Fruit fly (Drosophila melanogaster) whole organism, prepupa: ENCODE results near the gene CG1635.
A peak's percentile ranks its signal among the peaks of the same experiment; 100 is the strongest.

Source experiments
- CG10669 ChIP-seq: fragments of 200-800 bp; sonication (Bioruptor generic); optimal IDR thresholded peaks from 3 replicates; lab custom pipeline; 2018; ENCODE audit warnings: missing biosample characterization, mild to moderate bottlenecking, missing genetic modification characterization, moderate library complexity
- CG11762 ChIP-seq: fragments of 200-800 bp; sonication (Bioruptor generic); optimal IDR thresholded peaks from 3 replicates; lab custom pipeline; 2016; ENCODE audit warnings: missing biosample characterization, missing genetic modification characterization; ENCODE audit not compliant: insufficient read depth
- CG11902 ChIP-seq: fragments of 200-800 bp; sonication (Bioruptor generic); optimal IDR thresholded peaks from 3 replicates; lab custom pipeline; 2016; ENCODE audit warnings: missing biosample characterization, missing genetic modification characterization
- CG1621 ChIP-seq: fragments of 200-800 bp; sonication (Bioruptor generic); optimal IDR thresholded peaks from 3 replicates; lab custom pipeline; 2018; ENCODE audit warnings: missing biosample characterization, mild to moderate bottlenecking, missing genetic modification characterization
- CG3032 ChIP-seq: fragments of 200-800 bp; optimal IDR thresholded peaks from 2 replicates; lab custom pipeline; 2019; ENCODE audit warnings: missing biosample characterization, mild to moderate bottlenecking, missing genetic modification characterization, moderate library complexity
- CG31627 ChIP-seq: fragments of 200-800 bp; sonication (Bioruptor generic); optimal IDR thresholded peaks from 3 replicates; lab custom pipeline; 2016; ENCODE audit warnings: missing biosample characterization, missing genetic modification characterization
- CG3919 ChIP-seq: fragments of 200-800 bp; sonication (Bioruptor generic); optimal IDR thresholded peaks from 3 replicates; lab custom pipeline; 2016; ENCODE audit warnings: missing biosample characterization, missing genetic modification characterization
- CG4318 ChIP-seq: fragments of 200-800 bp; sonication (Bioruptor generic); optimal IDR thresholded peaks from 3 replicates; lab custom pipeline; 2017; ENCODE audit warnings: missing biosample characterization, mild to moderate bottlenecking, missing genetic modification characterization
- CG6163 ChIP-seq: fragments of 200-800 bp; sonication (Bioruptor generic); IDR thresholded peaks from 3 replicates; pipeline ENCODE4 v1.3.6; 2022; ENCODE audit warnings: missing biosample characterization, missing genetic modification characterization
- CG7368 ChIP-seq: fragments of 200-800 bp; sonication (Bioruptor generic); optimal IDR thresholded peaks from 3 replicates; lab custom pipeline; 2016; ENCODE audit warnings: missing biosample characterization, missing genetic modification characterization
- CG8319 ChIP-seq: fragments of 200-800 bp; sonication (Bioruptor generic); optimal IDR thresholded peaks from 3 replicates; lab custom pipeline; 2016; ENCODE audit warnings: missing biosample characterization, missing genetic modification characterization
- CG8632 ChIP-seq: fragments of 200-800 bp; sonication (Bioruptor generic); optimal IDR thresholded peaks from 3 replicates; lab custom pipeline; 2016; ENCODE audit warnings: missing biosample characterization, missing genetic modification characterization
- CG9139 ChIP-seq: fragments of 200-800 bp; sonication (Bioruptor generic); optimal IDR thresholded peaks from 3 replicates; lab custom pipeline; 2017; ENCODE audit warnings: missing biosample characterization, mild to moderate bottlenecking, missing genetic modification characterization
- Eip75B ChIP-seq: fragments of 200-800 bp; sonication (Bioruptor generic); optimal IDR thresholded peaks from 3 replicates; lab custom pipeline; 2016; ENCODE audit warnings: missing biosample characterization, missing genetic modification characterization
- Eip78C ChIP-seq: fragments of 200-800 bp; sonication (Bioruptor generic); peaks from one replicate; lab custom pipeline; 2016; ENCODE audit warnings: missing biosample characterization, missing genetic modification characterization
- Ets96B ChIP-seq: fragments of 200-800 bp; optimal IDR thresholded peaks from 2 replicates; lab custom pipeline; 2019; ENCODE audit warnings: missing biosample characterization, mild to moderate bottlenecking, missing genetic modification characterization, moderate library complexity
- Hr39 ChIP-seq: fragments of 200-800 bp; sonication (Bioruptor generic); optimal IDR thresholded peaks from 2 replicates; lab custom pipeline; 2016; ENCODE audit warnings: missing biosample characterization, missing genetic modification characterization
- Lpt ChIP-seq: fragments of 200-800 bp; sonication (Bioruptor generic); optimal IDR thresholded peaks from 3 replicates; lab custom pipeline; 2016; ENCODE audit warnings: missing biosample characterization, missing genetic modification characterization
- Met ChIP-seq: fragments of 200-800 bp; sonication (Bioruptor generic); optimal IDR thresholded peaks from 3 replicates; lab custom pipeline; 2016; ENCODE audit warnings: missing biosample characterization, missing genetic modification characterization
- Sox102F ChIP-seq: fragments of 200-800 bp; sonication (Bioruptor generic); optimal IDR thresholded peaks from 2 replicates; lab custom pipeline; 2016; ENCODE audit warnings: missing biosample characterization, mild to moderate bottlenecking, missing genetic modification characterization
- cyc ChIP-seq: fragments of 200-800 bp; sonication (Bioruptor generic); optimal IDR thresholded peaks from 3 replicates; lab custom pipeline; 2016; ENCODE audit warnings: missing biosample characterization, missing genetic modification characterization
- esn ChIP-seq: fragments of 200-800 bp; sonication (Bioruptor generic); optimal IDR thresholded peaks from 2 replicates; lab custom pipeline; 2016; ENCODE audit warnings: missing biosample characterization, mild to moderate bottlenecking, missing genetic modification characterization, moderate library complexity
- fd59A ChIP-seq: fragments of 200-800 bp; sonication (Bioruptor generic); optimal IDR thresholded peaks from 2 replicates; lab custom pipeline; 2017; ENCODE audit warnings: missing biosample characterization, mild to moderate bottlenecking, missing genetic modification characterization, missing genetic modification reagents
- fkh ChIP-seq: fragments of 200-800 bp; sonication (Bioruptor generic); optimal IDR thresholded peaks from 3 replicates; lab custom pipeline; 2017; ENCODE audit warnings: missing biosample characterization, mild to moderate bottlenecking, missing genetic modification characterization, moderate library complexity
- net ChIP-seq: fragments of 200-800 bp; sonication (Bioruptor generic); optimal IDR thresholded peaks from 3 replicates; lab custom pipeline; 2016; ENCODE audit warnings: missing biosample characterization, missing genetic modification characterization
- salr ChIP-seq, 2 experiments: fragments of 200-800 bp; sonication (Bioruptor generic); optimal IDR thresholded peaks; 3 replicates each; lab custom pipeline; 2016 to 2018; ENCODE audit warnings: missing biosample characterization in 2 of 2, missing genetic modification characterization in 2 of 2, mild to moderate bottlenecking in 1 of 2
- spab ChIP-seq: fragments of 200-800 bp; sonication (Bioruptor generic); optimal IDR thresholded peaks from 2 replicates; lab custom pipeline; 2017; ENCODE audit warnings: missing biosample characterization, mild to moderate bottlenecking, missing genetic modification characterization, missing genetic modification reagents
- ss ChIP-seq, 2 experiments: fragments of 200-800 bp; sonication (Bioruptor generic); optimal IDR thresholded peaks; 2 replicates in 1 of 2; 3 replicates in 1 of 2; lab custom pipeline; 2017 to 2018; ENCODE audit warnings: mild to moderate bottlenecking in 2 of 2, missing biosample characterization in 2 of 2, missing genetic modification characterization in 2 of 2, moderate library complexity in 1 of 2

CG1635 gene

dm6 chr3R:31571885-31572292, 16.6 kb upstream of the CG1635 start, which contains the start of gene gammaCOP:
gammaCOP (plus strand) TSS chr3R:31572143.
- TF ChIP-seq Sox102F (GFP tag; lab: Kevin White, UChicago) (no peak), CG8632 (GFP tag; lab: Kevin White, UChicago) (no peak), CG11902 (GFP tag; lab: Kevin White, UChicago) (no peak), net (GFP tag; lab: Kevin White, UChicago) (no peak), CG8319 (no peak), salr (GFP tag; optimal IDR thresholded peaks at IDR 0.05; lab: Kevin White, UChicago) (no peak), Lpt (GFP tag; lab: Kevin White, UChicago) (no peak), Eip75B (GFP tag; lab: Kevin White, UChicago) (no peak), ss (GFP tag; optimal IDR thresholded peaks at IDR 0.05; lab: Kevin White, UChicago) (no peak), CG7368 (GFP tag; lab: Kevin White, UChicago) (no peak), CG9139 (GFP tag; lab: Kevin White, UChicago) (no peak), CG31627 (GFP tag; lab: Kevin White, UChicago) (no peak), esn (GFP tag; lab: Kevin White, UChicago) (no peak), CG11762 (no peak), fd59A (GFP tag; lab: Kevin White, UChicago) (no peak), fkh (GFP tag; lab: Kevin White, UChicago) (no peak)

DNA sequence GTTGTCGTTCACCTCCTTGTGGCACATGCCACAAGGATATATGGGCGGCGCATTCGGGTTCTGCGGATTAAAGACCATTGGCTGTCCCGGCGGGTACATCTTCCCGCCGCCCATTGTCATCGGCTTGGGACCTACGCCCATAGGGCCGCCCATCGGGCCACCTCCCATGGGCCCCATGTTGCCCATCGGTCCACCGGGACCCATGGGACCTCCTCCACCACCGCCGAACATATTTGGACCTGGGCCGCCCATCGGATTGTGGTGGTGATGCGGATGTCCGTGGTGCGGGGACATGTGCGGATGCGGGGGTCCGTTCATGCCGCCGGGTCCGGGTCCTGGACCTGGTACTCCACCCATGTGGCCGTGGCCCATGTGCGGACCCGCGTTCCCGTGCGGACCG, 11.1 kb upstream of the CG1635 start:
- TF ChIP-seq spab (GFP tag; lab: Kevin White, UChicago) (no peak), cyc (GFP tag; lab: Kevin White, UChicago) (no peak), CG6163 (GFP tag; lab: Robert Waterston, UW) (no peak), CG10669 (no peak), CG3032 (tag; lab: Kevin White, UChicago) (no peak), CG1621 (tag; lab: Kevin White, UChicago) (no peak)
- TF ChIP-seq, all 60 proteins: peak for 0

dm6 chr3R:31580032-31580431, 8.4 kb upstream of the CG1635 start:
- TF ChIP-seq Met (GFP tag; lab: Kevin White, UChicago) (no peak), CG3032 (tag; lab: Kevin White, UChicago) (no peak), Lpt (GFP tag; lab: Kevin White, UChicago) (no peak)

- TF ChIP-seq esn (GFP tag; lab: Kevin White, UChicago) (peak; percentile 20), Eip78C (GFP tag; lab: Kevin White, UChicago) (peak; percentile 78), CG11902 (GFP tag; lab: Kevin White, UChicago) (no peak), Lpt (GFP tag; lab: Kevin White, UChicago) (no peak), net (GFP tag; lab: Kevin White, UChicago) (no peak), cyc (GFP tag; lab: Kevin White, UChicago) (no peak), fkh (GFP tag; lab: Kevin White, UChicago) (peak; percentile 7), CG1621 (tag; lab: Kevin White, UChicago) (peak; percentile 40), CG4318 (GFP tag; lab: Kevin White, UChicago) (no peak)
These were observed 7.9 kb upstream of the CG1635 start, which contains the start of the genes pygo and rod for dm6 chr3R:31580586-31580994. pygo (minus strand) TSS chr3R:31580699. rod (plus strand) TSS chr3R:31580951.

DNA sequence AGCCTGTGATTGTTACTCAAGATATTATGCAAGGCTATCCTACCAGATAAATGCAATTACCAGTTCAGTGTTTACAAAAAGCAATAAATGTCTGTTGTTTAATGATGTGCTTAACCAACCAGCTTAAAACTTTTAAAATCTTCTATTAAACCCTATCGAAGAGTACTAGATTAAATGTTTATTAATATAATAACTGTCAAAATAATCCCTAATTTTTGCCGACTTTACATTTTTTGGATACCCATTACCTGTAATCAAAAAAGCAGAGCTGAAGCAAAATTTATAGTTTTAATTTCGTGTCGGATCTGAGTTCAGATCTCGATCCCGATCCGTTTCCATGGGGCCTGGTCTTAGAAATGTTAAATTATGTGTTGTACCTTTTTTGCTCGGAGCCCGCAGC, 1.8 kb downstream of the CG1635 start, which contains the start of gene CG1638:
CG1638 (plus strand) TSS at position 301 of the 400 bp plus-strand sequence.
- TF ChIP-seq CG11762, result no peak
- no peak for TF ChIP-seq CG4318 (GFP tag; lab: Kevin White, UChicago)
- TF ChIP-seq CG3919 (GFP tag; lab: Kevin White, UChicago), result no peak
- TF ChIP-seq Hr39 (GFP tag; lab: Kevin White, UChicago), result no peak
- TF ChIP-seq esn (GFP tag; lab: Kevin White, UChicago), result no peak
- TF ChIP-seq CG8319, result no peak
- no peak for TF ChIP-seq Ets96B
